Worm (Caenorhabditis elegans): ENCODE data around the gene F19G12.4.

- TF ChIP-seq ama-1 (optimal IDR thresholded peaks at IDR 0.05) (no peak), elt-2 (tag; optimal IDR thresholded peaks at IDR 0.05) (no peak), fkh-6 (tag; optimal IDR thresholded peaks at IDR 0.05) (no peak), sox-2 (GFP tag; IDR thresholded peaks at IDR 0.05) (no peak), sdc-2 (tag; optimal IDR thresholded peaks at IDR 0.05) (no peak), K02D7.2 (tag; optimal IDR thresholded peaks at IDR 0.05) (no peak), pqm-1 (tag; optimal IDR thresholded peaks at IDR 0.05) (no peak), unc-55 (GFP tag; optimal IDR thresholded peaks at IDR 0.05) (no peak), pha-4 (tag; optimal IDR thresholded peaks at IDR 0.05) (no peak), pag-3 (tag; optimal IDR thresholded peaks at IDR 0.05; ENCODE audit: borderline replicate concordance) (no peak), ceh-22 (tag; optimal IDR thresholded peaks at IDR 0.05) (no peak), ceh-18 (tag; optimal IDR thresholded peaks at IDR 0.05) (no peak), ets-4 (tag; optimal IDR thresholded peaks at IDR 0.05) (no peak)
Observed at ce11 chrX:1372464-1372863, 44.6 kb upstream of the F19G12.4 start.
